Worm (Caenorhabditis elegans): ENCODE data around the gene srh-61.

DNA sequence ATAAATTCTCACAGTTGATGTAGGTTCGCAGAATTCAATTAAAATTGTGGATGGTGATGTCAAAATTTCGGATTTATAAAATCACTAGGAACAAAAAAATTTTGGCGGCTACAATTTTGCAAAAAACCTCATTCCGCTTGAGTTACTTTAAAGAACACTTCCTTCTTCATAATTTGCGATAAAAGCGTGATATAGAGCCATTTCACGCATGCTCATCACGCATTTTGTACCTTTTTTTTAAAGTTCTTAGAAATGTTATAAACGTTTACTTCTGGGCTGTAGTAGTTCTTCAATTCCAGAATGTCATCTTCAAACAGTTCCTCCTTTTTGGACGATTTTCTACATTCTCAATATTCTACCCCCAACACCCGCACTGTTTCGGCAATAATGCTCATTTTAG is 11.7 kb upstream of the srh-61 start, which contains the start of gene srx-119:
- TF ChIP-seq nhr-237 (tag; optimal IDR thresholded peaks at IDR 0.05) (no peak), nhr-12 (tag; optimal IDR thresholded peaks at IDR 0.05) (no peak), nhr-2 (tag; optimal IDR thresholded peaks at IDR 0.05) (no peak), M03D4.4 (tag; optimal IDR thresholded peaks at IDR 0.05) (no peak), hlh-1 (tag; optimal IDR thresholded peaks at IDR 0.05) (no peak), unc-120 (tag; optimal IDR thresholded peaks at IDR 0.05; ENCODE audit: poor library complexity, severe bottlenecking) (no peak), mep-1 (tag; optimal IDR thresholded peaks at IDR 0.05) (no peak)

All from whole organism, mixed stage, embryonic.